Fruit fly (Drosophila melanogaster): ENCODE measurements around the gene CG18094.

- TF ChIP-seq Bteb2 (GFP tag; optimal IDR thresholded peaks at IDR 0.05) = no peak
- TF ChIP-seq CG10321 (GFP tag; IDR thresholded peaks at IDR 0.05) = no peak
- TF ChIP-seq CG2116 (GFP tag; optimal IDR thresholded peaks at IDR 0.05) = no peak
- no peak for TF ChIP-seq CG3838 (GFP tag; optimal IDR thresholded peaks at IDR 0.05)
- TF ChIP-seq CG10565 (GFP tag; optimal IDR thresholded peaks at IDR 0.05) = no peak
- no peak for TF ChIP-seq CG31224 (GFP tag; IDR thresholded peaks at IDR 0.05)
- TF ChIP-seq CG10274 (GFP tag; optimal IDR thresholded peaks at IDR 0.05) = no peak
- TF ChIP-seq pros (GFP tag; optimal IDR thresholded peaks at IDR 0.05) = no peak
- TF ChIP-seq chn (GFP tag; optimal IDR thresholded peaks at IDR 0.05) = no peak
- TF ChIP-seq sima (GFP tag; optimal IDR thresholded peaks at IDR 0.05) = no peak
- no peak for TF ChIP-seq CG18599 (GFP tag; optimal IDR thresholded peaks at IDR 0.05)
- TF ChIP-seq CG2202 (tag; optimal IDR thresholded peaks at IDR 0.05) = no peak
- no peak for TF ChIP-seq gsb-n (tag; optimal IDR thresholded peaks at IDR 0.05)
These were observed 45.2 kb downstream of the CG18094 start, which contains the start of gene CG31697 for dm6 chr2L:19535234-19535633.
